Worm (Caenorhabditis elegans) whole organism, early embryonic: Measurements from ENCODE around the gene F53B7.4.

Experiments used
- ama-1 ChIP-seq: fragments of 150-350 bp; optimal IDR thresholded peaks from 2 replicates; lab custom pipeline; 2014
- hmbx-1 ChIP-seq: sonication (generic microtip); optimal IDR thresholded peaks from 2 replicates; lab custom pipeline; 2016; ENCODE audit warnings: mild to moderate bottlenecking, missing genetic modification characterization, missing compliant biosample characterization
- sea-1 ChIP-seq: fragments of 200-800 bp; sonication (Bioruptor generic); conservative IDR thresholded peaks from 2 replicates; pipeline ENCODE4 v1.3.6; 2022; ENCODE audit warnings: missing genetic modification characterization, missing compliant biosample characterization

- TF ChIP-seq sea-1 (no peak), ama-1 (no peak), hmbx-1 (tag; lab: Kevin White, UChicago) (no peak)
Observed at ce11 chrV:10966874-10967273, 35.5 kb downstream of the F53B7.4 start.
